Worm (Caenorhabditis elegans): ENCODE measurements around the gene asp-5.

The asp-5 gene

ce11 chrV:8235331-8235730, 36.9 kb upstream of the asp-5 start (continued):
- peak; percentile 18 for TF ChIP-seq gei-8 (GFP tag; optimal IDR thresholded peaks at IDR 0.05)
- no peak for TF ChIP-seq attf-4 (tag; optimal IDR thresholded peaks at IDR 0.05)
- no peak for TF ChIP-seq F10B5.3 (tag; optimal IDR thresholded peaks at IDR 0.05)
- no peak for TF ChIP-seq fkh-10 (GFP tag; optimal IDR thresholded peaks at IDR 0.05)
- no peak for TF ChIP-seq tag-97 (GFP tag; IDR thresholded peaks at IDR 0.05)
- TF ChIP-seq mep-1 (tag; optimal IDR thresholded peaks at IDR 0.05) = no peak
- no peak for TF ChIP-seq cey-2 (tag; optimal IDR thresholded peaks at IDR 0.05; ENCODE audit: borderline replicate concordance, insufficient read depth)
- TF ChIP-seq nhr-25 (tag; optimal IDR thresholded peaks at IDR 0.05; ENCODE audit: borderline replicate concordance, insufficient read depth) = no peak
- peak; percentile 39 for TF ChIP-seq lir-3 (tag; optimal IDR thresholded peaks at IDR 0.05)
- TF ChIP-seq F44E2.7 (GFP tag; IDR thresholded peaks at IDR 0.05) = no peak
- TF ChIP-seq nhr-111 (GFP tag; optimal IDR thresholded peaks at IDR 0.05) = peak; percentile 49
- no peak for TF ChIP-seq daf-12 (tag; optimal IDR thresholded peaks at IDR 0.05)
- TF ChIP-seq saeg-2 (GFP tag; IDR thresholded peaks at IDR 0.05) = no peak
- peak; percentile 9 for TF ChIP-seq hlh-30 (tag; optimal IDR thresholded peaks at IDR 0.05; ENCODE audit: insufficient read depth)
- no peak for TF ChIP-seq ztf-7 (tag; optimal IDR thresholded peaks at IDR 0.05)
- TF ChIP-seq nhr-6 (tag; optimal IDR thresholded peaks at IDR 0.05) = no peak
- no peak for TF ChIP-seq R02D3.7 (tag; optimal IDR thresholded peaks at IDR 0.05)
- no peak for TF ChIP-seq ctbp-1 (GFP tag; IDR thresholded peaks at IDR 0.05)
- no peak for TF ChIP-seq aly-2 (tag; optimal IDR thresholded peaks at IDR 0.05)
- no peak for TF ChIP-seq spr-3 (GFP tag; optimal IDR thresholded peaks at IDR 0.05)
- no peak for TF ChIP-seq mxl-3 (GFP tag; optimal IDR thresholded peaks at IDR 0.05)
- no peak for TF ChIP-seq mdl-1 (tag; optimal IDR thresholded peaks at IDR 0.05)
- no peak for TF ChIP-seq nhr-11 (tag; optimal IDR thresholded peaks at IDR 0.05)
- TF ChIP-seq nhr-102 (tag; optimal IDR thresholded peaks at IDR 0.05) = peak; percentile 35
- TF ChIP-seq dmd-6 (GFP tag; IDR thresholded peaks at IDR 0.05) = peak; percentile 49; the same call in 1 of the 2 replicates
- no peak for TF ChIP-seq ceh-28 (tag; optimal IDR thresholded peaks at IDR 0.05)
- TF ChIP-seq T26A8.4 (GFP tag; IDR thresholded peaks at IDR 0.05) = no peak
- TF ChIP-seq D1046.2 (GFP tag; IDR thresholded peaks at IDR 0.05) = no peak
- peak; percentile 70 for TF ChIP-seq lim-7 (GFP tag; IDR thresholded peaks at IDR 0.05)
- no peak for TF ChIP-seq ceh-62 (tag; optimal IDR thresholded peaks at IDR 0.05)
- no peak for TF ChIP-seq skn-1 (tag; optimal IDR thresholded peaks at IDR 0.05)
- no peak for TF ChIP-seq dmd-9 (GFP tag; IDR thresholded peaks at IDR 0.05)
- TF ChIP-seq ZK337.2 (GFP tag; IDR thresholded peaks at IDR 0.05) = no peak
- TF ChIP-seq hlh-11 (tag; optimal IDR thresholded peaks at IDR 0.05) = peak; percentile 54
- TF ChIP-seq lin-39 (tag; optimal IDR thresholded peaks at IDR 0.05) = no peak

DNA sequence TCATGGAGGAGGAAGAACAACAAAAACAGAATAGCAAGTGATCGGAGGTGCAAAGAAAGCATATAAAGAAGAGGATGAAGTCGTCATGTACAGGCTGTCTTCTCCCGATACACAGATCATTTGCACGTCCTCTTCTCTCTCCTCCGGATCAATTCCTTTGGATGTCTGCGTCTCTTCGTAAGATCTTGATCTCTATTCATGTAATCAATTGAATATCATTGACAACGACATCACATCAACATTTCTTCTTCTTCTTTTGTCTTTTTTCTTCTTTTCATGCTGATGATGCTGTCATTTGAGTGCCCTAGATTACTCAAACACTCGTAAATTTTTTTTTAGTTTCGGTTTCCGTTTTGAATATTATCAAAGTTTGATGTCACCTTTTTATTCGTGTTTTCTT, 33.9 kb upstream of the asp-5 start, which contains the start of gene rol-3:
Gene rol-3, minus strand, starts transcription at position 120 of the 400 bp plus-strand sequence.
- TF ChIP-seq nhr-28 (tag; optimal IDR thresholded peaks at IDR 0.05) (peak; percentile 54), hlh-11 (tag; optimal IDR thresholded peaks at IDR 0.05) (peak; percentile 42), nhr-42 (GFP tag; IDR thresholded peaks at IDR 0.05) (no peak)

DNA sequence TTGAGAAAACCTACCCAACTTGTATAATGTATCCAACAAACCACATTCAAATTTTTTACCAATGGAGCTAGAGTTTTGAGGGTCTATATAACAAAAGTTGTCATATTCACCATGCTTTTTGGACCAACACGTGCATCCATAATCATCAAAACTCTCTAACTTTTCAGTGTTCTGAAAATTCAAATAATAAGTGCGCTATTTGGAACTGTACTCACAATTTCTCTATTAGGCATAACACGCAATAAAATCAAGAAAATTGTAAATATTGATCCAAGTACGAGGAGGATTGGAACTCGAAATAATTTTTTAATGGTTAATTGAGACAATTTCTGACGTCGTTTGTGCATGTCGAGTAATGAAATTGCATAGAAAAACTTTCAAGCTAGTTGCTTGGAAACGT, 32.3 kb upstream of the asp-5 start, which contains the start of gene C16D9.3:
Gene C16D9.3, minus strand, starts transcription at position 101 of the 400 bp plus-strand sequence.
- no peak for TF ChIP-seq nhr-10 (tag; optimal IDR thresholded peaks at IDR 0.05)
- TF ChIP-seq T20F7.1 (GFP tag; optimal IDR thresholded peaks at IDR 0.05) = no peak
- no peak for TF ChIP-seq ceh-20 (GFP tag; IDR thresholded peaks at IDR 0.05)
- TF ChIP-seq dmd-6 (GFP tag; IDR thresholded peaks at IDR 0.05) = no peak
- TF ChIP-seq egl-43 (GFP tag; IDR thresholded peaks at IDR 0.05) = no peak
- TF ChIP-seq F10B5.3 (tag; optimal IDR thresholded peaks at IDR 0.05) = no peak
- no peak for TF ChIP-seq F37D6.2 (tag; optimal IDR thresholded peaks at IDR 0.05)
- TF ChIP-seq saeg-2 (GFP tag; IDR thresholded peaks at IDR 0.05) = no peak
- no peak for TF ChIP-seq ceh-28 (tag; optimal IDR thresholded peaks at IDR 0.05)
- no peak for TF ChIP-seq nhr-6 (tag; optimal IDR thresholded peaks at IDR 0.05)
- no peak for TF ChIP-seq lin-1 (GFP tag; IDR thresholded peaks at IDR 0.05)
- no peak for TF ChIP-seq dpl-1 (GFP tag; optimal IDR thresholded peaks at IDR 0.05)
- no peak for TF ChIP-seq Y5F2A.4 (GFP tag; optimal IDR thresholded peaks at IDR 0.05)
- TF ChIP-seq mxl-2 (GFP tag; conservative IDR thresholded peaks at IDR 0.05) = no peak
- no peak for TF ChIP-seq ZK546.5 (tag; optimal IDR thresholded peaks at IDR 0.05)
- TF ChIP-seq nhr-41 (GFP tag; IDR thresholded peaks at IDR 0.05) = no peak
- TF ChIP-seq mdt-29 (GFP tag; IDR thresholded peaks at IDR 0.05) = no peak
- no peak for TF ChIP-seq snpc-4 (tag; optimal IDR thresholded peaks at IDR 0.05)
- no peak for TF ChIP-seq daf-19 (GFP tag; conservative IDR thresholded peaks at IDR 0.05)
- no peak for TF ChIP-seq nhr-111 (GFP tag; optimal IDR thresholded peaks at IDR 0.05)
